Worm (Caenorhabditis elegans) whole organism, late embryonic: ENCODE results near the gene rpn-11.
A peak's percentile ranks its signal among the peaks of the same experiment; 100 is the strongest.

Source experiments
- C38D4.7 ChIP-seq: fragments of 200-800 bp; sonication (Bioruptor generic); optimal IDR thresholded peaks from 2 replicates; lab custom pipeline; 2018; ENCODE audit warnings: mild to moderate bottlenecking, missing genetic modification characterization, moderate library complexity, missing compliant biosample characterization
- K02D7.2 ChIP-seq: sonication (generic microtip); optimal IDR thresholded peaks from 2 replicates; lab custom pipeline; 2017; ENCODE audit warnings: mild to moderate bottlenecking, missing genetic modification characterization, missing compliant biosample characterization
- ahr-1 ChIP-seq: sonication (generic microtip); optimal IDR thresholded peaks from 2 replicates; lab custom pipeline; 2016; ENCODE audit warnings: missing genetic modification characterization, missing compliant biosample characterization
- ama-1 ChIP-seq: fragments of 150-350 bp; optimal IDR thresholded peaks from 2 replicates; lab custom pipeline; 2014
- ceh-18 ChIP-seq: sonication (generic microtip); optimal IDR thresholded peaks from 2 replicates; lab custom pipeline; 2016; ENCODE audit warnings: missing genetic modification characterization, missing compliant biosample characterization
- ceh-19 ChIP-seq: fragments of 200-800 bp; sonication (Bioruptor generic); optimal IDR thresholded peaks from 2 replicates; lab custom pipeline; 2018; ENCODE audit warnings: mild to moderate bottlenecking, missing genetic modification characterization, missing compliant biosample characterization
- ceh-2 ChIP-seq: sonication (generic microtip); optimal IDR thresholded peaks from 2 replicates; lab custom pipeline; 2016; ENCODE audit warnings: missing genotype, missing genetic modification characterization, missing compliant biosample characterization
- ceh-24 ChIP-seq: sonication (generic microtip); optimal IDR thresholded peaks from 2 replicates; lab custom pipeline; 2016; ENCODE audit warnings: mild to moderate bottlenecking, missing genetic modification characterization, missing compliant biosample characterization
- ceh-30 ChIP-seq: fragments of 150-350 bp; optimal IDR thresholded peaks from 2 replicates; lab custom pipeline; 2014; ENCODE audit warnings: missing biosample characterization, missing genetic modification characterization
- ceh-34 ChIP-seq: sonication (generic microtip); optimal IDR thresholded peaks from 2 replicates; lab custom pipeline; 2016; ENCODE audit warnings: mild to moderate bottlenecking, missing genetic modification characterization, missing compliant biosample characterization
- ceh-45 ChIP-seq: fragments of 200-800 bp; sonication (Bioruptor generic); IDR thresholded peaks from 2 replicates; pipeline ENCODE4 v1.3.6; 2022; ENCODE audit warnings: missing genetic modification reagents, missing genetic modification characterization, missing compliant biosample characterization
- dve-1 ChIP-seq: sonication (generic microtip); optimal IDR thresholded peaks from 2 replicates; lab custom pipeline; 2017; ENCODE audit warnings: antibody characterized with exemption, mild to moderate bottlenecking, missing genetic modification characterization, missing compliant biosample characterization
- elt-2 ChIP-seq: sonication (generic microtip); optimal IDR thresholded peaks from 2 replicates; lab custom pipeline; 2016; ENCODE audit warnings: missing genetic modification reagents, missing genetic modification characterization, missing compliant biosample characterization
- elt-4 ChIP-seq: sonication (generic microtip); optimal IDR thresholded peaks from 2 replicates; lab custom pipeline; 2016; ENCODE audit warnings: missing genetic modification characterization, missing compliant biosample characterization
- ets-4 ChIP-seq: sonication (generic microtip); optimal IDR thresholded peaks from 2 replicates; lab custom pipeline; 2016; ENCODE audit warnings: missing genetic modification characterization, missing compliant biosample characterization
- eyg-1 ChIP-seq: sonication (generic microtip); optimal IDR thresholded peaks from 2 replicates; lab custom pipeline; 2016; ENCODE audit warnings: missing genotype, missing genetic modification characterization, missing compliant biosample characterization
- hlh-15 ChIP-seq: sonication (generic microtip); optimal IDR thresholded peaks from 2 replicates; lab custom pipeline; 2016; ENCODE audit warnings: missing genetic modification characterization, missing compliant biosample characterization
- hlh-30 ChIP-seq: sonication (generic microtip); optimal IDR thresholded peaks from 2 replicates; lab custom pipeline; 2017; ENCODE audit warnings: antibody characterized with exemption, missing genetic modification characterization, missing compliant biosample characterization; ENCODE audit not compliant: insufficient read depth
- hlh-6 ChIP-seq: sonication (generic microtip); optimal IDR thresholded peaks from 2 replicates; lab custom pipeline; 2016; ENCODE audit warnings: missing genotype, missing genetic modification characterization, missing compliant biosample characterization
- mec-3 ChIP-seq: sonication (generic microtip); optimal IDR thresholded peaks from 2 replicates; lab custom pipeline; 2016; ENCODE audit warnings: borderline replicate concordance, missing genetic modification characterization, missing compliant biosample characterization
- nfya-1 ChIP-seq: sonication (generic microtip); optimal IDR thresholded peaks from 2 replicates; lab custom pipeline; 2017; ENCODE audit warnings: missing genetic modification characterization, mild to moderate bottlenecking, missing compliant biosample characterization, antibody characterized with exemption, moderate library complexity
- nhr-11 ChIP-seq: fragments of 150-350 bp; optimal IDR thresholded peaks from 2 replicates; lab custom pipeline; 2014; ENCODE audit warnings: missing biosample characterization, missing genetic modification characterization
- npax-4 ChIP-seq: sonication (generic microtip); optimal IDR thresholded peaks from 2 replicates; lab custom pipeline; 2016; ENCODE audit warnings: missing genetic modification characterization, missing compliant biosample characterization
- pag-3 ChIP-seq: sonication (generic microtip); optimal IDR thresholded peaks from 2 replicates; lab custom pipeline; 2016; ENCODE audit warnings: missing compliant biosample characterization, missing genetic modification characterization, borderline replicate concordance
- pat-9 ChIP-seq: fragments of 200-800 bp; sonication (Bioruptor generic); optimal IDR thresholded peaks from 2 replicates; lab custom pipeline; 2018; ENCODE audit warnings: mild to moderate bottlenecking, missing genetic modification characterization, moderate library complexity, missing compliant biosample characterization
- pha-2 ChIP-seq: sonication (generic microtip); optimal IDR thresholded peaks from 2 replicates; lab custom pipeline; 2017; ENCODE audit warnings: mild to moderate bottlenecking, missing genetic modification characterization, missing compliant biosample characterization
- pha-4 ChIP-seq: fragments of 150-350 bp; optimal IDR thresholded peaks from 2 replicates; lab custom pipeline; 2018; ENCODE audit warnings: missing biosample characterization, missing genetic modification reagents, missing genetic modification characterization
- pqm-1 ChIP-seq: sonication (generic microtip); optimal IDR thresholded peaks from 2 replicates; lab custom pipeline; 2016; ENCODE audit warnings: missing genetic modification characterization, missing compliant biosample characterization
- pros-1 ChIP-seq: fragments of 150-350 bp; optimal IDR thresholded peaks from 2 replicates; lab custom pipeline; 2014; ENCODE audit warnings: missing biosample characterization, missing genetic modification reagents, missing genetic modification characterization
- sox-2 ChIP-seq: fragments of 200-800 bp; sonication (Bioruptor generic); IDR thresholded peaks from 2 replicates; pipeline ENCODE4 v1.3.6; 2022; ENCODE audit warnings: missing genetic modification reagents, missing genetic modification characterization, missing compliant biosample characterization
- ttx-3 ChIP-seq: sonication (generic microtip); optimal IDR thresholded peaks from 2 replicates; lab custom pipeline; 2016; ENCODE audit warnings: missing genetic modification reagents, missing genetic modification characterization, missing compliant biosample characterization
- unc-55 ChIP-seq: sonication (generic microtip); optimal IDR thresholded peaks from 2 replicates; lab custom pipeline; 2017; ENCODE audit warnings: missing biosample characterization, missing genetic modification reagents, missing genetic modification characterization
- unc-86 ChIP-seq: sonication (generic microtip); optimal IDR thresholded peaks from 2 replicates; lab custom pipeline; 2016; ENCODE audit warnings: missing genetic modification characterization, missing compliant biosample characterization
- zip-5 ChIP-seq: sonication (generic microtip); optimal IDR thresholded peaks from 2 replicates; lab custom pipeline; 2016; ENCODE audit warnings: missing genetic modification characterization, missing compliant biosample characterization
- ztf-16 ChIP-seq: sonication (generic microtip); optimal IDR thresholded peaks from 2 replicates; lab custom pipeline; 2017; ENCODE audit warnings: missing genetic modification characterization, missing compliant biosample characterization

The rpn-11 gene

ce11 chrII:4090790-4091189, 46.4 kb upstream of the rpn-11 start:
- TF ChIP-seq pha-4 (no peak), unc-86 (tag; lab: Kevin White, UChicago) (no peak), hlh-30 (tag; lab: Kevin White, UChicago) (peak; percentile 16)

ce11 chrII:4089183-4089582, 44.8 kb upstream of the rpn-11 start:
- TF ChIP-seq hlh-30 (tag; lab: Kevin White, UChicago): no peak
- TF ChIP-seq ceh-18 (tag; lab: Kevin White, UChicago): peak; percentile 59
- no peak for TF ChIP-seq ztf-16
- TF ChIP-seq ttx-3 (tag; lab: Kevin White, UChicago): no peak
- peak; percentile 84 for TF ChIP-seq elt-2 (tag; lab: Kevin White, UChicago)

ce11 chrII:4085601-4086000, 41.3 kb upstream of the rpn-11 start:
- TF ChIP-seq ama-1 (lab: Kevin White, UChicago): no peak
- TF ChIP-seq unc-86 (tag; lab: Kevin White, UChicago): no peak
- no peak for TF ChIP-seq pha-2 (tag; lab: Kevin White, UChicago)
- no peak for TF ChIP-seq pqm-1
- no peak for TF ChIP-seq nhr-11
- TF ChIP-seq eyg-1 (tag; lab: Kevin White, UChicago): no peak
- no peak for TF ChIP-seq hlh-15 (tag; lab: Kevin White, UChicago)
- no peak for TF ChIP-seq pag-3 (tag; lab: Kevin White, UChicago)
- TF ChIP-seq C38D4.7 (GFP tag; lab: Kevin White, UChicago): no peak
- TF ChIP-seq ceh-30 (tag; lab: Kevin White, UChicago): no peak
- TF ChIP-seq ceh-24 (tag; lab: Kevin White, UChicago): no peak
- TF ChIP-seq K02D7.2 (tag; lab: Kevin White, UChicago): no peak
- TF ChIP-seq ceh-45 (GFP tag; lab: Robert Waterston, UW): no peak
- TF ChIP-seq npax-4 (tag; lab: Kevin White, UChicago): no peak
- no peak for TF ChIP-seq ceh-19 (GFP tag; lab: Kevin White, UChicago)

- TF ChIP-seq ahr-1 (tag; lab: Kevin White, UChicago) (no peak), ets-4 (tag; lab: Kevin White, UChicago) (no peak)
- TF ChIP-seq, all 69 proteins: peak for 0
Measured at ce11 chrII:4082754-4083153, 38.4 kb upstream of the rpn-11 start, which contains the start of gene R11F4.2. TSS of gene R11F4.2 (plus strand) at chrII:4083054.

ce11 chrII:4081891-4082290, 37.5 kb upstream of the rpn-11 start:
- peak; percentile 65 for TF ChIP-seq dve-1 (tag; lab: Kevin White, UChicago)
- no peak for TF ChIP-seq hlh-30 (tag; lab: Kevin White, UChicago)

ce11 chrII:4081141-4081540, 36.8 kb upstream of the rpn-11 start:
- TF ChIP-seq zip-5 (tag; lab: Kevin White, UChicago) (no peak), ceh-30 (tag; lab: Kevin White, UChicago) (no peak), hlh-6 (tag; lab: Kevin White, UChicago) (no peak), unc-55 (GFP tag; lab: Kevin White, UChicago) (no peak), ceh-2 (no peak), ceh-19 (GFP tag; lab: Kevin White, UChicago) (no peak), sox-2 (no peak), pag-3 (tag; lab: Kevin White, UChicago) (no peak), ahr-1 (tag; lab: Kevin White, UChicago) (no peak), pros-1 (tag; lab: Kevin White, UChicago) (no peak), elt-2 (tag; lab: Kevin White, UChicago) (no peak), ama-1 (lab: Kevin White, UChicago) (no peak)
- TF ChIP-seq, all 69 proteins: peak for 0

ce11 chrII:4074710-4075109, 30.4 kb upstream of the rpn-11 start:
- TF ChIP-seq nfya-1 (tag; lab: Kevin White, UChicago): peak; percentile 91
- TF ChIP-seq pat-9 (tag; lab: Kevin White, UChicago): no peak
- no peak for TF ChIP-seq zip-5 (tag; lab: Kevin White, UChicago)
- no peak for TF ChIP-seq ceh-30 (tag; lab: Kevin White, UChicago)
- TF ChIP-seq mec-3 (tag; lab: Kevin White, UChicago): no peak
- TF ChIP-seq ceh-24 (tag; lab: Kevin White, UChicago): no peak
- TF ChIP-seq elt-4 (tag; lab: Kevin White, UChicago): no peak
- no peak for TF ChIP-seq ceh-34 (tag; lab: Kevin White, UChicago)
